Worm (Caenorhabditis elegans): ENCODE data around the gene F29B9.11.

The F29B9.11 gene

ce11 chrIV:4652365-4652844, 7.6 kb downstream of the F29B9.11 start, which contains the start of gene F29B9.5 (continued):
- TF ChIP-seq snpc-4 (GFP tag; optimal IDR thresholded peaks at IDR 0.05) (peak; percentile 2), snpc-4 (tag; optimal IDR thresholded peaks at IDR 0.05) (peak in 1 of 4 experiments; percentile 18), xnd-1 (tag; optimal IDR thresholded peaks at IDR 0.05) (peak; percentile 41), cebp-2 (GFP tag; IDR thresholded peaks at IDR 0.05) (0 out of 2 replicates have a peak, but pooled peaks have one; percentile 41), aptf-2 (GFP tag; conservative IDR thresholded peaks at IDR 0.05) (no peak), T26A5.8 (tag; optimal IDR thresholded peaks at IDR 0.05) (no peak), lir-1 (GFP tag; conservative IDR thresholded peaks at IDR 0.05) (no peak), aptf-3 (GFP tag; IDR thresholded peaks at IDR 0.05) (0 out of 2 replicates have a peak, but pooled peaks have one; percentile 45), snpc-1.3 (tag; optimal IDR thresholded peaks at IDR 0.05; ENCODE audit: insufficient read depth) (no peak), chd-7 (tag; optimal IDR thresholded peaks at IDR 0.05) (peak; percentile 63), madf-6 (GFP tag; IDR thresholded peaks at IDR 0.05) (peak; percentile 68), B0019.2 (GFP tag; conservative IDR thresholded peaks at IDR 0.05) (no peak), ama-1 (optimal IDR thresholded peaks at IDR 0.05) (peak; percentile 62), ama-1 (GFP tag; optimal IDR thresholded peaks at IDR 0.05) (no peak), lin-35 (GFP tag; optimal IDR thresholded peaks at IDR 0.05) (no peak), ceh-100 (GFP tag; IDR thresholded peaks at IDR 0.05) (0 out of 2 replicates have a peak, but pooled peaks have one; percentile 14), madf-3 (GFP tag; IDR thresholded peaks at IDR 0.05) (no peak), unc-62 (GFP tag; optimal IDR thresholded peaks at IDR 0.05) (no peak), Y53G8AR.9 (GFP tag; conservative IDR thresholded peaks at IDR 0.05) (peak; percentile 80), lsl-1 (GFP tag; optimal IDR thresholded peaks at IDR 0.05) (no peak), B0336.3 (GFP tag; IDR thresholded peaks at IDR 0.05) (peak; percentile 86), F52B5.7 (tag; optimal IDR thresholded peaks at IDR 0.05) (peak; percentile 42), lin-54 (GFP tag; optimal IDR thresholded peaks at IDR 0.05) (no peak), K11D2.4 (GFP tag; IDR thresholded peaks at IDR 0.05) (no peak), F39B2.1 (GFP tag; IDR thresholded peaks at IDR 0.05) (peak; percentile 9; the same call in 1 of the 2 replicates), Y95B8A.8 (GFP tag; IDR thresholded peaks at IDR 0.05) (0 out of 2 replicates have a peak, but pooled peaks have one; percentile 10), repo-1 (tag; optimal IDR thresholded peaks at IDR 0.05) (no peak), Y56A3A.18 (GFP tag; IDR thresholded peaks at IDR 0.05) (peak; percentile 36; the same call in 1 of the 2 replicates), D2030.7 (GFP tag; IDR thresholded peaks at IDR 0.05) (0 out of 2 replicates have a peak, but pooled peaks have one; percentile 9), nhr-120 (GFP tag; IDR thresholded peaks at IDR 0.05) (no peak), mcd-1 (GFP tag; IDR thresholded peaks at IDR 0.05) (peak; percentile 31; the same call in 1 of the 2 replicates), snpc-3.4 (tag; optimal IDR thresholded peaks at IDR 0.05) (peak; percentile 41), mes-4 (tag; optimal IDR thresholded peaks at IDR 0.05) (no peak), hmg-1.2 (GFP tag; IDR thresholded peaks at IDR 0.05) (0 out of 2 replicates have a peak, but pooled peaks have one; percentile 14), somi-1 (GFP tag; optimal IDR thresholded peaks at IDR 0.05) (no peak), zim-3 (tag; optimal IDR thresholded peaks at IDR 0.05) (peak; percentile 13), sptf-2 (GFP tag; optimal IDR thresholded peaks at IDR 0.05) (no peak), dox-1 (GFP tag; IDR thresholded peaks at IDR 0.05) (peak; percentile 24; the same call in 1 of the 2 replicates), ekl-4 (GFP tag; IDR thresholded peaks at IDR 0.05) (peak; percentile 71), ztf-26 (tag; optimal IDR thresholded peaks at IDR 0.05) (no peak), nfya-2 (GFP tag; IDR thresholded peaks at IDR 0.05) (0 out of 2 replicates have a peak, but pooled peaks have one; percentile 22), ztf-25 (GFP tag; IDR thresholded peaks at IDR 0.05) (no peak), fkh-3 (tag; optimal IDR thresholded peaks at IDR 0.05) (peak; percentile 47)

Measured in whole organism, young adult.